Worm (Caenorhabditis elegans) whole organism, L3 larva: ENCODE results near the gene bicd-1.

Experiments
- R02D3.7 ChIP-seq: fragments of 150-350 bp; optimal IDR thresholded peaks from 2 replicates; lab custom pipeline; 2014; ENCODE audit warnings: missing biosample characterization, missing genetic modification characterization
- ZK546.5 ChIP-seq: sonication (generic microtip); optimal IDR thresholded peaks from 2 replicates; lab custom pipeline; 2017; ENCODE audit warnings: missing biosample characterization, missing genetic modification characterization
- ama-1 ChIP-seq: fragments of 150-350 bp; optimal IDR thresholded peaks from 2 replicates; lab custom pipeline; 2018
- ceh-28 ChIP-seq: fragments of 150-350 bp; optimal IDR thresholded peaks from 2 replicates; lab custom pipeline; 2014; ENCODE audit warnings: missing biosample characterization, missing genetic modification reagents, missing genetic modification characterization
- ceh-82 ChIP-seq: fragments of 150-350 bp; optimal IDR thresholded peaks from 2 replicates; lab custom pipeline; 2014; ENCODE audit warnings: missing biosample characterization, missing genetic modification characterization
- daf-12 ChIP-seq: fragments of 150-350 bp; optimal IDR thresholded peaks from 2 replicates; lab custom pipeline; 2014; ENCODE audit warnings: missing biosample characterization, missing genetic modification reagents, missing genetic modification characterization
- egl-27 ChIP-seq: sonication (generic microtip); optimal IDR thresholded peaks from 4 replicates; lab custom pipeline; 2017; ENCODE audit warnings: missing biosample characterization, missing genetic modification reagents, missing genetic modification characterization
- egl-5 ChIP-seq: fragments of 150-350 bp; optimal IDR thresholded peaks from 2 replicates; lab custom pipeline; 2017; ENCODE audit warnings: missing biosample characterization, missing genetic modification reagents, missing genetic modification characterization, inconsistent platforms
- elt-1 ChIP-seq: fragments of 150-350 bp; optimal IDR thresholded peaks from 2 replicates; lab custom pipeline; 2014; ENCODE audit warnings: missing biosample characterization, missing genetic modification characterization
- elt-2 ChIP-seq: sonication (generic microtip); optimal IDR thresholded peaks from 2 replicates; lab custom pipeline; 2016; ENCODE audit warnings: missing genetic modification reagents, mild to moderate bottlenecking, missing genetic modification characterization, missing compliant biosample characterization
- elt-3 ChIP-seq, 3 experiments: fragments of 150-350 bp in 1 of 3; sonication (generic microtip) in 2 of 3; optimal IDR thresholded peaks; 2 replicates in 2 of 3; 4 replicates in 1 of 3; lab custom pipeline; 2014 to 2017; ENCODE audit warnings: missing biosample characterization in 3 of 3, missing genetic modification characterization in 3 of 3
- eor-1 ChIP-seq, 2 experiments: fragments of 150-350 bp; optimal IDR thresholded peaks; 2 replicates each; lab custom pipeline; 2014 to 2018; ENCODE audit warnings: missing biosample characterization in 2 of 2, missing genetic modification characterization in 2 of 2
- fkh-10 ChIP-seq: sonication (generic microtip); optimal IDR thresholded peaks from 2 replicates; lab custom pipeline; 2017; ENCODE audit warnings: missing biosample characterization, missing genetic modification reagents, missing genetic modification characterization
- fos-1 ChIP-seq: fragments of 150-350 bp; optimal IDR thresholded peaks from 2 replicates; lab custom pipeline; 2014; ENCODE audit warnings: missing biosample characterization, missing genetic modification characterization
- hmg-11 ChIP-seq: sonication (generic microtip); optimal IDR thresholded peaks from 2 replicates; lab custom pipeline; 2016; ENCODE audit warnings: missing genetic modification characterization, missing compliant biosample characterization
- jun-1 ChIP-seq: fragments of 150-350 bp; optimal IDR thresholded peaks from 2 replicates; lab custom pipeline; 2014; ENCODE audit warnings: missing biosample characterization, missing genetic modification reagents, missing genetic modification characterization
- lin-15B ChIP-seq: fragments of 150-350 bp; optimal IDR thresholded peaks from 2 replicates; lab custom pipeline; 2014; ENCODE audit warnings: missing biosample characterization, missing genetic modification characterization
- lin-39 ChIP-seq: fragments of 150-350 bp; optimal IDR thresholded peaks from 2 replicates; lab custom pipeline; 2018; ENCODE audit warnings: missing biosample characterization, missing genetic modification reagents, missing genetic modification characterization
- lsy-12 ChIP-seq: sonication (generic microtip); optimal IDR thresholded peaks from 2 replicates; lab custom pipeline; 2016; ENCODE audit warnings: mild to moderate bottlenecking, missing genetic modification characterization, missing compliant biosample characterization
- nfya-1 ChIP-seq: sonication (generic microtip); optimal IDR thresholded peaks from 2 replicates; lab custom pipeline; 2017; ENCODE audit warnings: missing genetic modification characterization, mild to moderate bottlenecking, missing compliant biosample characterization, antibody characterized with exemption, moderate library complexity; ENCODE audit not compliant: insufficient read depth
- nhr-11 ChIP-seq: fragments of 150-350 bp; optimal IDR thresholded peaks from 2 replicates; lab custom pipeline; 2014; ENCODE audit warnings: missing biosample characterization, missing genetic modification characterization
- nhr-12 ChIP-seq: fragments of 150-350 bp; optimal IDR thresholded peaks from 2 replicates; lab custom pipeline; 2014; ENCODE audit warnings: missing biosample characterization, missing genetic modification characterization
- nhr-23 ChIP-seq: fragments of 150-350 bp; optimal IDR thresholded peaks from 2 replicates; lab custom pipeline; 2014; ENCODE audit warnings: missing biosample characterization, missing genetic modification reagents, missing genetic modification characterization
- nhr-237 ChIP-seq: fragments of 150-350 bp; optimal IDR thresholded peaks from 2 replicates; lab custom pipeline; 2014; ENCODE audit warnings: missing biosample characterization, missing genetic modification characterization
- nhr-25 ChIP-seq: sonication (generic microtip); optimal IDR thresholded peaks from 2 replicates; lab custom pipeline; 2017; ENCODE audit warnings: missing biosample characterization, missing genetic modification characterization
- nhr-28 ChIP-seq: fragments of 150-350 bp; optimal IDR thresholded peaks from 2 replicates; lab custom pipeline; 2014; ENCODE audit warnings: missing biosample characterization, missing genetic modification characterization
- nhr-43 ChIP-seq: sonication (generic microtip); optimal IDR thresholded peaks from 2 replicates; lab custom pipeline; 2016; ENCODE audit warnings: mild to moderate bottlenecking, missing genetic modification characterization, missing compliant biosample characterization; ENCODE audit not compliant: poor library complexity, severe bottlenecking
- nhr-76 ChIP-seq: fragments of 150-350 bp; sonication (generic microtip); optimal IDR thresholded peaks from 5 replicates; lab custom pipeline; 2014; ENCODE audit warnings: missing biosample characterization, missing genetic modification characterization
- nhr-77 ChIP-seq: fragments of 150-350 bp; optimal IDR thresholded peaks from 2 replicates; lab custom pipeline; 2014; ENCODE audit warnings: missing biosample characterization, missing genetic modification characterization
- pha-4 ChIP-seq: fragments of 150-350 bp; optimal IDR thresholded peaks from 2 replicates; lab custom pipeline; 2014; ENCODE audit warnings: missing biosample characterization, missing genetic modification reagents, missing genetic modification characterization
- sea-2 ChIP-seq: fragments of 150-350 bp; sonication (generic microtip); optimal IDR thresholded peaks from 4 replicates; lab custom pipeline; 2014; ENCODE audit warnings: missing biosample characterization, missing genetic modification reagents, missing genetic modification characterization
- skn-1 ChIP-seq: fragments of 150-350 bp; optimal IDR thresholded peaks from 2 replicates; lab custom pipeline; 2014; ENCODE audit warnings: missing biosample characterization, missing genetic modification characterization
- unc-39 ChIP-seq: sonication (generic microtip); optimal IDR thresholded peaks from 4 replicates; lab custom pipeline; 2017; ENCODE audit warnings: missing biosample characterization, missing genetic modification characterization
- zag-1 ChIP-seq: fragments of 150-350 bp; optimal IDR thresholded peaks from 2 replicates; lab custom pipeline; 2014; ENCODE audit warnings: missing biosample characterization, missing genetic modification characterization

bicd-1 gene

ce11 chrIV:6607059-6607458 lies 34.9 kb upstream of the bicd-1 start:
- no peak for TF ChIP-seq fkh-10 (GFP tag; lab: Kevin White, UChicago)
- no peak for TF ChIP-seq fos-1
- no peak for TF ChIP-seq nhr-11 (tag; lab: Kevin White, UChicago)
- TF ChIP-seq nhr-43 (tag; lab: Kevin White, UChicago) = no peak
- TF ChIP-seq ama-1 (lab: Kevin White, UChicago) = no peak
- TF ChIP-seq elt-2 (tag; lab: Kevin White, UChicago) = peak; percentile 56
- TF ChIP-seq elt-3 (tag; optimal IDR thresholded peaks at IDR 0.05; lab: Kevin White, UChicago) = no peak
- no peak for TF ChIP-seq nhr-12

- TF ChIP-seq fkh-10 (GFP tag; lab: Kevin White, UChicago) (no peak), ama-1 (lab: Kevin White, UChicago) (peak; percentile 14), nhr-25 (tag; lab: Kevin White, UChicago) (peak; percentile 3), R02D3.7 (no peak), pha-4 (tag; lab: Kevin White, UChicago) (peak; percentile 38)
These were observed 34.4 kb upstream of the bicd-1 start for ce11 chrIV:6606587-6606986.

ce11 chrIV:6605863-6606262 lies 33.7 kb upstream of the bicd-1 start, which contains the start of gene nstp-2:
nstp-2 (minus strand) TSS chrIV:6606188.
- TF ChIP-seq zag-1 (tag; lab: Kevin White, UChicago) (no peak), nhr-12 (no peak), nhr-23 (tag; lab: Kevin White, UChicago) (no peak), nhr-76 (no peak), ceh-28 (no peak), unc-39 (tag; lab: Kevin White, UChicago) (no peak), lin-39 (tag; lab: Kevin White, UChicago) (no peak), nhr-28 (no peak), egl-27 (tag; lab: Kevin White, UChicago) (no peak), ZK546.5 (tag; lab: Kevin White, UChicago) (no peak)
- TF ChIP-seq, all 47 proteins: peak for 0

- no peak for TF ChIP-seq ZK546.5 (tag; lab: Kevin White, UChicago)
These were observed 31.4 kb upstream of the bicd-1 start for ce11 chrIV:6603549-6603948.

ce11 chrIV:6602376-6602775 lies 30.2 kb upstream of the bicd-1 start, which contains the start of gene F15B10.3:
F15B10.3 (plus strand) TSS chrIV:6602676.
- no peak for TF ChIP-seq egl-5 (tag; lab: Kevin White, UChicago)
- TF ChIP-seq daf-12 = no peak
- TF ChIP-seq nfya-1 (tag; lab: Kevin White, UChicago) = no peak
- no peak for TF ChIP-seq nhr-23 (tag; lab: Kevin White, UChicago)
- no peak for TF ChIP-seq nhr-77

ce11 chrIV:6601213-6601724 lies 29.1 kb upstream of the bicd-1 start, which contains the start of gene sup-36:
sup-36 (plus strand) TSS chrIV:6601674.
- peak; percentile 64 for TF ChIP-seq ceh-28
- TF ChIP-seq fkh-10 (GFP tag; lab: Kevin White, UChicago) = no peak
- no peak for TF ChIP-seq elt-2 (tag; lab: Kevin White, UChicago)
- TF ChIP-seq egl-27 (tag; lab: Kevin White, UChicago) = no peak
- TF ChIP-seq daf-12 = no peak
- no peak for TF ChIP-seq fos-1
- TF ChIP-seq nhr-23 (tag; lab: Kevin White, UChicago) = no peak
- no peak for TF ChIP-seq nhr-237 (tag; lab: Kevin White, UChicago)
- no peak for TF ChIP-seq ama-1 (lab: Kevin White, UChicago)
- no peak for TF ChIP-seq ceh-82 (tag; lab: Kevin White, UChicago)
- TF ChIP-seq elt-3 (tag; optimal IDR thresholded peaks at IDR 0.05; lab: Kevin White, UChicago) = no peak
- no peak for TF ChIP-seq elt-1
- TF ChIP-seq nfya-1 (tag; lab: Kevin White, UChicago) = peak; percentile 40
- TF ChIP-seq lin-15B (tag; lab: Kevin White, UChicago) = no peak
- TF ChIP-seq nhr-77 = no peak
- TF ChIP-seq nhr-28 = no peak
- no peak for TF ChIP-seq nhr-76
- TF ChIP-seq jun-1 = no peak
- no peak for TF ChIP-seq skn-1 (tag; lab: Kevin White, UChicago)
- TF ChIP-seq hmg-11 (tag; lab: Kevin White, UChicago) = peak; percentile 20
- TF ChIP-seq nhr-25 (tag; lab: Kevin White, UChicago) = no peak
- TF ChIP-seq lsy-12 (tag; lab: Kevin White, UChicago) = no peak
- TF ChIP-seq sea-2 (GFP tag; lab: Kevin White, UChicago) = no peak
- TF ChIP-seq pha-4 (tag; lab: Kevin White, UChicago) = peak; percentile 3
- TF ChIP-seq eor-1 (tag; optimal IDR thresholded peaks at IDR 0.05; lab: Kevin White, UChicago) = no peak
- TF ChIP-seq, all 47 proteins: peak for 4
